Fruit fly (Drosophila melanogaster): Measurements from ENCODE around the gene CG3062.

CG3062 gene

DNA sequence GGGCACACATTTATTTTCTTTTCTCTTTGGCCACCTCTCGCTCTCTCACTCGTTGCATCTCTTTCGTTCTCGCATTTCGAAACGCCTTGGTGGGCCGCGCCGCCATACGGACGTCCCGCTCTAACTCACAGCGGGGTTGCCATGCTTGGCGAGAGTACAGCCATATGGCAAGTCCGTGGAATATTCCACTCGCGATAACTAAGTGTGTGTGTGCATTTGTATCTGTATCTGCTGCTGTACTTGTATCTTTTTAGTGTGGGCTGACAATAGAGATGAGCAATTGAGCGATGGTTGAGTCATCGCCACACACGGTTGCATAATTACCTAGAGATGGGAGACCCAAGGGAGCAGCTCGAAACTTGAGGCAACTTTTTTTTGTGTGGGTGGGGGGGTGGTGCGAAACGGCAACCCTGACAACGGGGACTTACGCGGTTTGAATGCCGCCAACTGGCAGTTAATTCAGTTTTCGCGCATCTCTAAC, 39.8 kb upstream of the CG3062 start (continued):
- peak; percentile 81 for TF ChIP-seq CG9609 (GFP tag; optimal IDR thresholded peaks at IDR 0.05)
- TF ChIP-seq CG16779 (GFP tag; IDR thresholded peaks at IDR 0.05), result peak; percentile 91
- TF ChIP-seq CG1024 (GFP tag; IDR thresholded peaks at IDR 0.05), result peak; percentile 67
- TF ChIP-seq ems (GFP tag; optimal IDR thresholded peaks at IDR 0.05), result peak; percentile 73
- peak; percentile 86 for TF ChIP-seq Scr (GFP tag; IDR thresholded peaks at IDR 0.05; ENCODE audit: partially characterized antibody)
- TF ChIP-seq dmrt11E (tag; optimal IDR thresholded peaks at IDR 0.05), result peak; percentile 58
- TF ChIP-seq Ets65A (GFP tag), result peak; percentile 98
- peak; percentile 77 for TF ChIP-seq danr (GFP tag; IDR thresholded peaks at IDR 0.05)
- peak; percentile 73 for TF ChIP-seq E2f2 (GFP tag; IDR thresholded peaks at IDR 0.05)
- peak; percentile 74 for TF ChIP-seq Fer2 (tag; optimal IDR thresholded peaks at IDR 0.05)
- TF ChIP-seq nerfin-1 (tag; optimal IDR thresholded peaks at IDR 0.05), result peak; percentile 64
- peak; percentile 65 for TF ChIP-seq CG10147 (GFP tag; optimal IDR thresholded peaks at IDR 0.05)
- peak; percentile 83 for TF ChIP-seq CG17328 (GFP tag; IDR thresholded peaks at IDR 0.05)
- TF ChIP-seq amos (GFP tag; IDR thresholded peaks at IDR 0.05; ENCODE audit: partially characterized antibody), result peak; percentile 85
- TF ChIP-seq CG7271 (tag; optimal IDR thresholded peaks at IDR 0.05), result no peak
- peak; percentile 83 for TF ChIP-seq CG10209 (GFP tag; optimal IDR thresholded peaks at IDR 0.05)
- TF ChIP-seq CG3726 (GFP tag; IDR thresholded peaks at IDR 0.05), result peak; percentile 73; the same call in 2 of the 3 replicates
- no peak for TF ChIP-seq Dfd (GFP tag; optimal IDR thresholded peaks at IDR 0.05)
- TF ChIP-seq CG9932 (GFP tag; IDR thresholded peaks at IDR 0.05), result peak; percentile 95
- peak; percentile 68 for TF ChIP-seq CG4820 (GFP tag; optimal IDR thresholded peaks at IDR 0.05)
- TF ChIP-seq sob (GFP tag; IDR thresholded peaks at IDR 0.05), result peak; percentile 92
- peak; percentile 80 for TF ChIP-seq Chrac-16 (GFP tag; optimal IDR thresholded peaks at IDR 0.05)
- TF ChIP-seq zen2 (GFP tag; IDR thresholded peaks at IDR 0.05; ENCODE audit: partially characterized antibody), result peak; percentile 71; the same call in 2 of the 3 replicates
- TF ChIP-seq Aef1 (GFP tag; IDR thresholded peaks at IDR 0.05), result peak; percentile 88
- peak; percentile 75 for TF ChIP-seq ssp (GFP tag; IDR thresholded peaks at IDR 0.05)
- peak; percentile 93 for TF ChIP-seq Dbx (GFP tag; IDR thresholded peaks at IDR 0.05)
- TF ChIP-seq CG32532 (GFP tag; IDR thresholded peaks at IDR 0.05), result peak; percentile 93
- TF ChIP-seq gro (GFP tag; optimal IDR thresholded peaks at IDR 0.05), result peak; percentile 89
- TF ChIP-seq tll (GFP tag; optimal IDR thresholded peaks at IDR 0.05), result peak in 1 of 2 experiments; percentile 52
- TF ChIP-seq org-1 (GFP tag; optimal IDR thresholded peaks at IDR 0.05), result peak; percentile 58
- TF ChIP-seq Hr39 (optimal IDR thresholded peaks at IDR 0.05), result no peak
- TF ChIP-seq CG31224 (GFP tag; IDR thresholded peaks at IDR 0.05), result peak; percentile 84
- peak; percentile 17 for TF ChIP-seq CG31388 (GFP tag; optimal IDR thresholded peaks at IDR 0.05)
- peak; percentile 87 for TF ChIP-seq E2f1 (GFP tag; IDR thresholded peaks at IDR 0.05)
- TF ChIP-seq sens-2 (GFP tag; IDR thresholded peaks at IDR 0.05), result peak; percentile 88
- peak; percentile 93 for TF ChIP-seq Gug (GFP tag; IDR thresholded peaks at IDR 0.05)
- peak; percentile 57 for TF ChIP-seq CG10979 (tag; optimal IDR thresholded peaks at IDR 0.05)
- peak; percentile 43 for TF ChIP-seq Bdp1 (GFP tag; optimal IDR thresholded peaks at IDR 0.05)
- peak; percentile 84 for TF ChIP-seq CG9215 (GFP tag; IDR thresholded peaks at IDR 0.05)
- TF ChIP-seq CG18262 (tag; optimal IDR thresholded peaks at IDR 0.05), result peak; percentile 64
- TF ChIP-seq btn (GFP tag; optimal IDR thresholded peaks at IDR 0.05), result peak; percentile 47
- TF ChIP-seq CG6791 (GFP tag; IDR thresholded peaks at IDR 0.05; ENCODE audit: partially characterized antibody), result peak; percentile 84
- TF ChIP-seq dimm (GFP tag; IDR thresholded peaks at IDR 0.05), result peak; percentile 46; the same call in 1 of the 2 replicates
- TF ChIP-seq eve (GFP tag; optimal IDR thresholded peaks at IDR 0.05), result no peak
- TF ChIP-seq CG9727 (GFP tag; optimal IDR thresholded peaks at IDR 0.05), result peak; percentile 77
- peak; percentile 88 for TF ChIP-seq fu2 (GFP tag; optimal IDR thresholded peaks at IDR 0.05)
- TF ChIP-seq pzg (GFP tag; optimal IDR thresholded peaks at IDR 0.05), result peak; percentile 94
- peak; percentile 83 for TF ChIP-seq dm (GFP tag; optimal IDR thresholded peaks at IDR 0.05)
- TF ChIP-seq Fer1 (GFP tag; optimal IDR thresholded peaks at IDR 0.05), result peak; percentile 83
- peak; percentile 76 for TF ChIP-seq CG3163 (GFP tag; optimal IDR thresholded peaks at IDR 0.05)
- peak; percentile 88 for TF ChIP-seq CG14050 (GFP tag; IDR thresholded peaks at IDR 0.05)
- peak; percentile 75 for TF ChIP-seq CG2712 (tag; optimal IDR thresholded peaks at IDR 0.05)

Measured in whole organism, embryonic.